Worm (Caenorhabditis elegans) whole organism, L3 larva: ENCODE results near the gene gst-34.
A peak's percentile ranks its signal among the peaks of the same experiment; 100 is the strongest.

Experiments used
- ZK546.5 ChIP-seq: sonication (generic microtip); optimal IDR thresholded peaks from 2 replicates; lab custom pipeline; 2017; ENCODE audit warnings: missing biosample characterization, missing genetic modification characterization
- ama-1 ChIP-seq: fragments of 150-350 bp; optimal IDR thresholded peaks from 2 replicates; lab custom pipeline; 2018
- elt-2 ChIP-seq: sonication (generic microtip); optimal IDR thresholded peaks from 2 replicates; lab custom pipeline; 2016; ENCODE audit warnings: missing genetic modification reagents, mild to moderate bottlenecking, missing genetic modification characterization, missing compliant biosample characterization
- elt-3 ChIP-seq, 3 experiments: fragments of 150-350 bp in 1 of 3; sonication (generic microtip) in 2 of 3; optimal IDR thresholded peaks; 2 replicates in 2 of 3; 4 replicates in 1 of 3; lab custom pipeline; 2014 to 2017; ENCODE audit warnings: missing biosample characterization in 3 of 3, missing genetic modification characterization in 3 of 3
- lin-39 ChIP-seq: fragments of 150-350 bp; optimal IDR thresholded peaks from 2 replicates; lab custom pipeline; 2018; ENCODE audit warnings: missing biosample characterization, missing genetic modification reagents, missing genetic modification characterization
- nhr-11 ChIP-seq: fragments of 150-350 bp; optimal IDR thresholded peaks from 2 replicates; lab custom pipeline; 2014; ENCODE audit warnings: missing biosample characterization, missing genetic modification characterization
- nhr-28 ChIP-seq: fragments of 150-350 bp; optimal IDR thresholded peaks from 2 replicates; lab custom pipeline; 2014; ENCODE audit warnings: missing biosample characterization, missing genetic modification characterization
- nhr-77 ChIP-seq: fragments of 150-350 bp; optimal IDR thresholded peaks from 2 replicates; lab custom pipeline; 2014; ENCODE audit warnings: missing biosample characterization, missing genetic modification characterization
- unc-39 ChIP-seq: sonication (generic microtip); optimal IDR thresholded peaks from 4 replicates; lab custom pipeline; 2017; ENCODE audit warnings: missing biosample characterization, missing genetic modification characterization
- ztf-11 ChIP-seq: fragments of 150-350 bp; optimal IDR thresholded peaks from 2 replicates; lab custom pipeline; 2014; ENCODE audit warnings: missing biosample characterization, missing genetic modification characterization

- TF ChIP-seq lin-39 (tag; lab: Kevin White, UChicago), result no peak
- no peak for TF ChIP-seq unc-39 (tag; lab: Kevin White, UChicago)
- peak; percentile 26 for TF ChIP-seq elt-2 (tag; lab: Kevin White, UChicago)
- no peak for TF ChIP-seq nhr-77 (tag; lab: Kevin White, UChicago)
- TF ChIP-seq ztf-11 (tag; lab: Kevin White, UChicago), result no peak
- TF ChIP-seq elt-3 (tag; optimal IDR thresholded peaks at IDR 0.05; lab: Kevin White, UChicago), result no peak
- no peak for TF ChIP-seq ZK546.5
- TF ChIP-seq nhr-28, result no peak
- no peak for TF ChIP-seq ama-1 (lab: Kevin White, UChicago)
- TF ChIP-seq nhr-11 (tag; lab: Kevin White, UChicago), result no peak
Measured at ce11 chrII:15164453-15164852, 18.6 kb downstream of the gst-34 start, which contains the start of gene gst-26.
